Fruit fly (Drosophila melanogaster): ENCODE measurements around the gene mRpS18B.

The mRpS18B gene

DNA sequence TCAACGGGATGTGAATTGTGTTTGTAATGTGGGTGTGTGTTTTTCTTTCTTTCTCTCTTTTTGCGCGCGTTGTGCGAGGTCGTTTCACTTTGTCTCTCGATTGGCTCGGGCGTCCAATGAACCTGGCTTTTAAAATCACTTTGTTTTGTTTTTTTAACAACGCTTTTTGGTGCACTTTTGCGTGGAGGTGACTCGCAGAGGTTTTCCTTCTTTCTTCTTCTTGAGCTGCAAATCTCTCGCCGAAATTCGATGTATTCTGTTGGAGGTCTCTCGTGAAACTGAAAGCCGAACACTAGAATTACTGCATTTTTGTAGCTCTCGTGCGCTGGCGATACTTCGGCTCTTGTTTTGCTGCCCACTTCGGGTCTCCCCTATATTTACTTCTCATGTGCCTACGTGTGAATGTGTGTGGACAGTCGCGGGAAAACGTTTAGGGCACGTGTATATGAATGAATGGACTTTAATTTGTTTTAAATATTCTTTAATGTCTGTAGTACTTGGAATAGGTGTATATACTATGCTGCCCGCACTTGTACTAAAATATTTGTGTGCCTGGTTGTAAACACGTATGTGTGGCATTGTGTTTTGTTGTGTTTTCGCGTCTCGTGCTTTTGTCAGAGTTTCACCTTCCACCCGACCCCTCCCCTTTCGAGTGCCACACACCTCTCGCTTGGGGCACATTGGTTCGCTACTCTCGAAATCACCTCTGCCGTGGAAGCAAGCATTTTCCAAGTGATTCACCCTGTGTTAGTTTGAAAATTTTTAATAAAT lies 12.1 kb downstream of the mRpS18B start, which contains the start of gene fok:
fok (minus strand) TSS at position 286 of the 771 bp plus-strand sequence.
- TF ChIP-seq noc (tag; optimal IDR thresholded peaks at IDR 0.05) = peak; percentile 98

- TF ChIP-seq noc (tag; optimal IDR thresholded peaks at IDR 0.05) = no peak
These were observed 12.9 kb downstream of the mRpS18B start for dm6 chr2L:20084068-20084651.

DNA sequence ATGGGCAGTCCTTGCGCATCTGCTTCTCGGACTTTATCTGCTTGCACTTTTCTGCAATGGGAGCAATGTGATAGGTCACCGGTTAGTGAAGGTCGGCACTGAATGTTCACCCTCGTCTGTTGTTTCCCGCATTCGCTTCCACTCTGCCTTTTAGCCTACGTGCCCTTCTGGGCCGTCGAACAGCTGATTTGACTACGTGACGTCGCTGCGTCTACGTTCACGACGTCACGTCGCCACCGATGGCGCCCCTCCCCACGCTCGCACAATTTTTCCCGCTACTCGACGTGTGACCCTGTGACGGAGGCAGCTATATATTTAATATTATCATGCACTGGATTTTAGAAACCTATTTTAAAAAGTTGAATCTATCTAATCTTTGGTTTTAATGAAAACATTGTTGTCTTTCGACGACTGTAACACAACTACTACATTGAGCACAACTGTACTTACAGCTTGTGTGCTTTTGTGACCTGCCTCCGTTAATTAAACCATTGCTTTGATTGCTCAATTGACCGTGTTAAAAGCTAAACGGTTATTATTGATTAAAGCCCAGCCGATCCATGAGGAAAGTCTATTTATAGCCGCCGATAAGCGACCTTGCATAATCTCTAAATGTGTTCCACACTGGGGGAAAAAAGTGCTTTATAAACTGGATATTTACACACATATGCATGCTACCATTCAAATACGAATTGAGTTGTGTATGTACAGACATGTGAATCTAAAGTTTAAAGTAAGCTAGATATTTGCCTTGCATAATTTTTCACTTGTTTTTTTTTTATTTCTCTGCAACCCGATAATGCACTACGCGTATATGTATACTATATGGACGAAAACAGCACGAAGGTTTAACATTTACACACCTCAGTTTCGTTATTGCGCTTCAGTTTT lies 13.8 kb downstream of the mRpS18B start:
- TF ChIP-seq noc (tag; optimal IDR thresholded peaks at IDR 0.05) = no peak

- TF ChIP-seq noc (tag; optimal IDR thresholded peaks at IDR 0.05) = no peak
These were observed 14.7 kb downstream of the mRpS18B start for dm6 chr2L:20082155-20082964.

dm6 chr2L:20080772-20081171 lies 16.3 kb downstream of the mRpS18B start:
- no peak for TF ChIP-seq noc (tag; optimal IDR thresholded peaks at IDR 0.05)

DNA sequence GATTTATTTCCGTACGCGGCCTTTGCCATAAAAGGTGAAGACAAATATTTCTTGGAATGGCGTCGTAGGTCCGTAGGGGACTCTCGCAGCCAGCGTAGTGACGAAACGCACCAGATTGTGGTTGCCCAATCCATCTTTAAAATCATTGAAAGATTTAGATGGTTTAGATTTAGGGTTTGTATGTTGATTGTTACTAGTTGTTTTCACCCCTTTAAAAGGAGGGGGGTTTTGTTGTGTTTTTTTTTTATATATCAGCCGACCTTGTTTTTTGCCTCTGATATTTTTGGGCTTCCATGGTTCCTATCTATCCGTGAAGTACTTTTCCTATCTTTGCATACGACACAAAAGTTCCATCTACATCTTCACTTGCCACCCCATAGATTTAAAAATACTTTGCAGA lies 18.2 kb downstream of the mRpS18B start:
- TF ChIP-seq noc (tag; optimal IDR thresholded peaks at IDR 0.05) = peak; percentile 41

dm6 chr2L:20077423-20078401 lies 19.3 kb downstream of the mRpS18B start:
- TF ChIP-seq noc (tag; optimal IDR thresholded peaks at IDR 0.05) = peak; percentile 84

- peak; percentile 35 for TF ChIP-seq noc (tag; optimal IDR thresholded peaks at IDR 0.05)
These were observed 21.7 kb downstream of the mRpS18B start, which contains the start of the genes pr and neb for dm6 chr2L:20075234-20075803. TSS of gene pr (minus strand) at chr2L:20075458. TSS of gene neb (plus strand) at chr2L:20075757.

- TF ChIP-seq noc (tag; optimal IDR thresholded peaks at IDR 0.05) = peak; percentile 22
These were observed 22.7 kb downstream of the mRpS18B start for dm6 chr2L:20074388-20074787.

DNA sequence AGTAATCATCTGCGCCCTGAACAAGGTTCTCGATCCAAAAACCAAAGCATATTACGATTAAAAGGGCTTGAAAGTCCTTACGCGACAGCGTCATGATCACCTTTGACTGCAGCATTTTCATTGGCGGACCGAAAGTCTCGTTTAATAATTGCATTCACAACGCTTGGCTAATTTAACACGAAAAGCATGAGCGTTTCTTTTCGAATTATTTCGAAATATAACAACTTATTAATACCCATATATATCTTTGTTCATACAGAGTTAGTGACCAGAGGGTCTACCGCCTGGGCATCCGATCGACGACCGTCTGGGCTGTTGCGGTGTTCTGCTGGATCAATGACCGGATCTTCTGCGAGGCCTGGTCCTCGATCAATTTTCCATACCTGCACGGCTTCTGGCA lies 25.0 kb downstream of the mRpS18B start, which contains the start of gene CG10730:
CG10730 (minus strand) TSS at position 101 of the 400 bp plus-strand sequence.
- no peak for TF ChIP-seq noc (tag; optimal IDR thresholded peaks at IDR 0.05)

dm6 chr2L:20069158-20070016 lies 27.7 kb downstream of the mRpS18B start:
- TF ChIP-seq noc (tag; optimal IDR thresholded peaks at IDR 0.05) = peak; percentile 4

DNA sequence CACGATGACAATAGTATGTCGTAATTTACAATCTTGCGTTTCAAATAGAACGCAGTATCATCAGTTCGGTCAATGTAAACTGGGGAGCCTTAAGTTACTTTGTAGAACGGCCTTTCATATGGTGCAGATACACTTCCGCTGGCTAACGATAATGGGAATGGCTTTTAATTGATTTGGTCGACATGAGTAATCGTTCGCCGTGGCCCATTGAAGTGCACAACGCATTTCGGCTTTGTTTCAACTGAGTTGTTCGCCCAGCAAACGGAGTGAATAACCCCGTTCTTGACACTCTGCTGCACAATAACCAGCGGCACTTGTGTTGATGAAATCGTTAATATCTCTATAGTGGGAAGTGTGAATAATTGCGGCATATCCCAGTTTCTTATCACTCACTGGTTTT lies 29.1 kb downstream of the mRpS18B start:
- no peak for TF ChIP-seq noc (tag; optimal IDR thresholded peaks at IDR 0.05)

DNA sequence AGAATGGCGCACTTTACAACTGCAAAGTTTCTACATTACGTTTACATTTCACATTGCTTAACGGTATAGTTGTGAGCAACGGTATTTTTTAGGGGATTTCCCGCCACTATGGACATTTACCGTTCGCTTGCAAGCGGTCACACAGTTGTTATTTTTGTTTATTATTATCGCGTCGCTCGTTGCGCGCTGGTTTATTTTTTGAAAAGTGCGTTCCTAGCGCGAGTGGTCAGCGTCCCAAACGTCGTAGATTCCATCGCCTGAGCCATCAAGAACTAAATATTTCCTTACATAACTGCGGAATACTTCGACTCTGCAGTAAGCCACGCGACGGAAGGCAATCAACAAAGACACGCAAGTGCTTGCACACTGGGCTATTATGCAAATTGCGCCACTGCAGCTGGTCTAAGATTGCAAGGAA lies 30.8 kb downstream of the mRpS18B start, which contains the start of gene bwa:
bwa (plus strand) TSS at position 159 of the 418 bp plus-strand sequence.
- no peak for TF ChIP-seq noc (tag; optimal IDR thresholded peaks at IDR 0.05)

Measured in whole organism, larva.